Fruit fly (Drosophila melanogaster) whole organism, embryonic: Measurements from ENCODE around the gene Gmppb.

ENCODE experiments used
- Ada2b ChIP-seq: fragments of 200-800 bp; sonication (Bioruptor generic); IDR thresholded peaks from 2 replicates; pipeline ENCODE4 v1.3.6; 2022; ENCODE audit warnings: missing biosample characterization, missing genetic modification characterization
- Aef1 ChIP-seq: fragments of 200-800 bp; sonication (Bioruptor generic); IDR thresholded peaks from 3 replicates; pipeline ENCODE4 v1.3.6; 2022; ENCODE audit warnings: missing biosample characterization, missing genetic modification characterization
- Asciz ChIP-seq: fragments of 200-800 bp; sonication (Bioruptor generic); optimal IDR thresholded peaks from 2 replicates; lab custom pipeline; 2017; ENCODE audit warnings: missing biosample characterization, mild to moderate bottlenecking, missing genetic modification characterization, missing genetic modification reagents
- B-H1 ChIP-seq: fragments of 200-800 bp; sonication (Bioruptor generic); IDR thresholded peaks from 3 replicates; pipeline ENCODE4 v1.3.6; 2022; ENCODE audit warnings: missing biosample characterization, missing genetic modification characterization
- CG10267 ChIP-seq: fragments of 200-800 bp; sonication (Bioruptor generic); optimal IDR thresholded peaks from 2 replicates; lab custom pipeline; 2018; ENCODE audit warnings: missing biosample characterization, mild to moderate bottlenecking, missing genetic modification characterization, moderate library complexity
- CG11456 ChIP-seq: fragments of 200-800 bp; sonication (Bioruptor generic); IDR thresholded peaks from 3 replicates; pipeline ENCODE4 v1.3.6; 2022; ENCODE audit warnings: missing biosample characterization, missing genetic modification characterization
- CG12155 ChIP-seq: fragments of 200-800 bp; sonication (Bioruptor generic); optimal IDR thresholded peaks from 3 replicates; lab custom pipeline; 2016; ENCODE audit warnings: missing biosample characterization, missing genetic modification characterization
- CG13775 ChIP-seq: fragments of 200-800 bp; sonication (Bioruptor generic); optimal IDR thresholded peaks from 3 replicates; lab custom pipeline; 2017; ENCODE audit warnings: missing biosample characterization, mild to moderate bottlenecking, missing genetic modification characterization
- CG14710 ChIP-seq: fragments of 200-800 bp; sonication (Bioruptor generic); optimal IDR thresholded peaks from 3 replicates; lab custom pipeline; 2019; ENCODE audit warnings: missing biosample characterization, mild to moderate bottlenecking, missing genetic modification characterization, moderate library complexity
- CG15514 ChIP-seq: fragments of 200-800 bp; sonication (Bioruptor generic); optimal IDR thresholded peaks from 3 replicates; lab custom pipeline; 2017; ENCODE audit warnings: missing biosample characterization, missing genetic modification characterization, mild to moderate bottlenecking, moderate library complexity, missing genetic modification reagents
- CG1647 ChIP-seq: fragments of 200-800 bp; sonication (Bioruptor generic); optimal IDR thresholded peaks from 3 replicates; lab custom pipeline; 2016; ENCODE audit warnings: missing biosample characterization, missing genetic modification characterization
- CG17568 ChIP-seq: fragments of 200-800 bp; sonication (Bioruptor generic); optimal IDR thresholded peaks from 2 replicates; lab custom pipeline; 2018; ENCODE audit warnings: missing biosample characterization, mild to moderate bottlenecking, missing genetic modification characterization, moderate library complexity
- CG17612 ChIP-seq: fragments of 200-800 bp; sonication (Bioruptor generic); IDR thresholded peaks from 2 replicates; pipeline ENCODE4 v1.3.6; 2022; ENCODE audit warnings: missing biosample characterization, missing genetic modification characterization
- CG2202 ChIP-seq: fragments of 200-800 bp; sonication (Bioruptor generic); optimal IDR thresholded peaks from 2 replicates; lab custom pipeline; 2018; ENCODE audit warnings: missing biosample characterization, mild to moderate bottlenecking, missing genetic modification characterization
- CG34422 ChIP-seq: fragments of 200-800 bp; sonication (Bioruptor generic); IDR thresholded peaks from 3 replicates; pipeline ENCODE4 v1.3.6; 2022; ENCODE audit warnings: missing biosample characterization, missing genetic modification characterization
- CG4404 ChIP-seq: fragments of 200-800 bp; sonication (Bioruptor generic); IDR thresholded peaks from 2 replicates; pipeline ENCODE4 v1.3.6; 2022; ENCODE audit warnings: missing biosample characterization, missing genetic modification characterization
- CG6254 ChIP-seq: fragments of 200-800 bp; sonication (Bioruptor generic); optimal IDR thresholded peaks from 3 replicates; lab custom pipeline; 2017; ENCODE audit warnings: mild to moderate bottlenecking, missing biosample characterization, missing genetic modification reagents, missing genetic modification characterization
- CG6689 ChIP-seq: fragments of 200-800 bp; sonication (Bioruptor generic); IDR thresholded peaks from 2 replicates; pipeline ENCODE4 v1.3.6; 2022; ENCODE audit warnings: missing biosample characterization, missing genetic modification characterization
- CG7556 ChIP-seq: fragments of 200-800 bp; sonication (Bioruptor generic); optimal IDR thresholded peaks from 2 replicates; lab custom pipeline; 2017; ENCODE audit warnings: missing biosample characterization, mild to moderate bottlenecking, missing genetic modification characterization
- CG7987 ChIP-seq: fragments of 200-800 bp; sonication (Bioruptor generic); optimal IDR thresholded peaks from 2 replicates; lab custom pipeline; 2018; ENCODE audit warnings: missing biosample characterization, mild to moderate bottlenecking, missing genetic modification characterization, moderate library complexity
- CG8089 ChIP-seq: fragments of 200-800 bp; sonication (Bioruptor generic); optimal IDR thresholded peaks from 3 replicates; lab custom pipeline; 2016; ENCODE audit warnings: missing biosample characterization, missing genetic modification characterization
- CG8281 ChIP-seq: fragments of 200-800 bp; sonication (Bioruptor generic); optimal IDR thresholded peaks from 2 replicates; lab custom pipeline; 2018; ENCODE audit warnings: missing biosample characterization, mild to moderate bottlenecking, missing genetic modification characterization, moderate library complexity
- CG9817 ChIP-seq: fragments of 200-800 bp; sonication (Bioruptor generic); optimal IDR thresholded peaks from 2 replicates; lab custom pipeline; 2018; ENCODE audit warnings: missing biosample characterization, mild to moderate bottlenecking, missing genetic modification characterization, moderate library complexity
- CTCF ChIP-seq: fragments of 200-800 bp; sonication (Bioruptor generic); optimal IDR thresholded peaks from 2 replicates; lab custom pipeline; 2017; ENCODE audit warnings: missing biosample characterization, mild to moderate bottlenecking, missing genetic modification characterization, moderate library complexity
- CkIIα-i1 ChIP-seq: fragments of 200-800 bp; sonication (Bioruptor generic); IDR thresholded peaks from 2 replicates; pipeline ENCODE4 v1.3.6; 2022; ENCODE audit warnings: missing biosample characterization, missing genetic modification characterization
- Dek ChIP-seq: fragments of 200-800 bp; sonication (Bioruptor generic); optimal IDR thresholded peaks from 3 replicates; lab custom pipeline; 2019; ENCODE audit warnings: missing biosample characterization, mild to moderate bottlenecking, missing genetic modification characterization, moderate library complexity
- Dfd ChIP-seq, 2 experiments: fragments of >200 bp; optimal IDR thresholded peaks; 2 replicates each; lab custom pipeline; 2017; ENCODE audit warnings: missing biosample characterization in 2 of 2, missing genetic modification characterization in 2 of 2
- HmgZ ChIP-seq: fragments of 200-800 bp; sonication (Bioruptor generic); optimal IDR thresholded peaks from 2 replicates; lab custom pipeline; 2018; ENCODE audit warnings: missing biosample characterization, mild to moderate bottlenecking, missing genetic modification characterization
- Hsf ChIP-seq: fragments of 200-800 bp; sonication (Bioruptor generic); optimal IDR thresholded peaks from 3 replicates; lab custom pipeline; 2016; ENCODE audit warnings: missing biosample characterization, missing genetic modification characterization
- Med ChIP-seq: fragments of 200-800 bp; sonication (Bioruptor generic); peaks from one replicate; lab custom pipeline; 2016; ENCODE audit warnings: missing biosample characterization, missing genetic modification characterization, mild to moderate bottlenecking, inconsistent platforms, moderate library complexity
- Neu2 ChIP-seq: fragments of 200-800 bp; sonication (Bioruptor generic); optimal IDR thresholded peaks from 3 replicates; lab custom pipeline; 2016; ENCODE audit warnings: missing biosample characterization, missing genetic modification characterization, borderline replicate concordance
- Pdp1 ChIP-seq, 2 experiments: fragments of 200-800 bp; sonication (Bioruptor generic); optimal IDR thresholded peaks; 3 replicates each; lab custom pipeline; 2016; ENCODE audit warnings: missing biosample characterization in 2 of 2, missing genetic modification characterization in 2 of 2, mild to moderate bottlenecking in 1 of 2, moderate library complexity in 1 of 2
- Rx ChIP-seq: fragments of 200-800 bp; sonication (Bioruptor generic); IDR thresholded peaks from 2 replicates; pipeline ENCODE4 v1.3.6; 2022; ENCODE audit warnings: missing biosample characterization, missing genetic modification characterization
- Taf1 ChIP-seq: fragments of 200-800 bp; sonication (Bioruptor generic); IDR thresholded peaks from 2 replicates; pipeline ENCODE4 v1.3.6; 2022; ENCODE audit warnings: missing biosample characterization, missing genetic modification characterization
- Tbp ChIP-seq: fragments of >200 bp; optimal IDR thresholded peaks from 2 replicates; lab custom pipeline; 2018; ENCODE audit warnings: missing biosample characterization, missing genetic modification characterization
- ab ChIP-seq: fragments of 200-800 bp; sonication (Bioruptor generic); optimal IDR thresholded peaks from 2 replicates; lab custom pipeline; 2016; ENCODE audit warnings: missing biosample characterization, missing genetic modification characterization
- amos ChIP-seq: fragments of 200-800 bp; sonication (Bioruptor generic); IDR thresholded peaks from 2 replicates; pipeline ENCODE4 v1.3.6; 2022; ENCODE audit warnings: missing biosample characterization, missing genetic modification characterization; ENCODE audit not compliant: partially characterized antibody
- bbx ChIP-seq: fragments of 200-800 bp; sonication (Bioruptor generic); IDR thresholded peaks from 2 replicates; pipeline ENCODE4 v1.3.6; 2022; ENCODE audit warnings: missing biosample characterization, missing genetic modification characterization; ENCODE audit not compliant: partially characterized antibody
- bowl ChIP-seq: fragments of 200-800 bp; sonication (Bioruptor generic); IDR thresholded peaks from 2 replicates; pipeline ENCODE4 v1.3.6; 2022; ENCODE audit warnings: missing biosample characterization, missing genetic modification characterization
- br ChIP-seq: fragments of >200 bp; optimal IDR thresholded peaks from 2 replicates; lab custom pipeline; 2017
- cato ChIP-seq: fragments of 200-800 bp; sonication (Bioruptor generic); optimal IDR thresholded peaks from 2 replicates; lab custom pipeline; 2016; ENCODE audit warnings: missing biosample characterization, missing genetic modification characterization, borderline replicate concordance
- chif ChIP-seq, 2 experiments: fragments of 200-800 bp; sonication (Bioruptor generic); optimal IDR thresholded peaks; 3 replicates each; lab custom pipeline; 2016; ENCODE audit warnings: missing biosample characterization in 2 of 2, missing genetic modification characterization in 2 of 2
- dmrt99B ChIP-seq: fragments of 200-800 bp; sonication (Bioruptor generic); optimal IDR thresholded peaks from 2 replicates; lab custom pipeline; 2018; ENCODE audit warnings: missing biosample characterization, mild to moderate bottlenecking, missing genetic modification characterization, moderate library complexity
- gfzf ChIP-seq: fragments of 200-800 bp; sonication (Bioruptor generic); optimal IDR thresholded peaks from 2 replicates; lab custom pipeline; 2016; ENCODE audit warnings: missing biosample characterization, mild to moderate bottlenecking, missing genetic modification characterization, moderate library complexity
- ham ChIP-seq: fragments of 200-800 bp; sonication (Bioruptor generic); IDR thresholded peaks from 2 replicates; pipeline ENCODE4 v1.3.6; 2022; ENCODE audit warnings: missing biosample characterization, missing genetic modification characterization
- hth ChIP-seq: fragments of >200 bp; optimal IDR thresholded peaks from 2 replicates; lab custom pipeline; 2017; ENCODE audit warnings: inconsistent platforms
- ind ChIP-seq: fragments of 200-800 bp; sonication (Bioruptor generic); optimal IDR thresholded peaks from 3 replicates; lab custom pipeline; 2016; ENCODE audit warnings: missing biosample characterization, missing genetic modification characterization
- nau ChIP-seq: fragments of 200-800 bp; sonication (Bioruptor generic); optimal IDR thresholded peaks from 3 replicates; lab custom pipeline; 2017; ENCODE audit warnings: missing biosample characterization, mild to moderate bottlenecking, missing genetic modification characterization, missing genetic modification reagents
- org-1 ChIP-seq: fragments of 200-800 bp; sonication (Bioruptor generic); optimal IDR thresholded peaks from 2 replicates; lab custom pipeline; 2017; ENCODE audit warnings: missing biosample characterization, missing genetic modification characterization
- sim ChIP-seq: fragments of 200-800 bp; sonication (Bioruptor generic); IDR thresholded peaks from 2 replicates; pipeline ENCODE4 v1.3.6; 2022; ENCODE audit warnings: missing biosample characterization, missing genetic modification characterization
- slbo ChIP-seq: fragments of 200-800 bp; sonication (Bioruptor generic); IDR thresholded peaks from 2 replicates; pipeline ENCODE4 v1.3.6; 2022; ENCODE audit warnings: missing biosample characterization, missing genetic modification characterization
- slp2 ChIP-seq: fragments of 200-800 bp; sonication (Bioruptor generic); optimal IDR thresholded peaks from 2 replicates; lab custom pipeline; 2016; ENCODE audit warnings: missing biosample characterization, missing genetic modification characterization
- wdn ChIP-seq: fragments of 200-800 bp; sonication (Bioruptor generic); IDR thresholded peaks from 2 replicates; pipeline ENCODE4 v1.3.6; 2022; ENCODE audit warnings: missing biosample characterization, missing genetic modification characterization

The Gmppb gene

dm6 chr3R:4821098-4821605 lies 9.9 kb downstream of the Gmppb start, which contains the start of gene CG14657 (continued):
- TF ChIP-seq CG9817 (tag; lab: Kevin White, UChicago), result no peak
- TF ChIP-seq cato (GFP tag; lab: Kevin White, UChicago), result no peak
- no peak for TF ChIP-seq CG6254 (GFP tag; lab: Kevin White, UChicago)
- no peak for TF ChIP-seq CG17568 (GFP tag; lab: Kevin White, UChicago)
- TF ChIP-seq Med, result peak; percentile 77
- no peak for TF ChIP-seq Neu2 (GFP tag; lab: Kevin White, UChicago)
- no peak for TF ChIP-seq Hsf (GFP tag; lab: Kevin White, UChicago)
- TF ChIP-seq br (lab: Kevin White, UChicago), result no peak
- TF ChIP-seq HmgZ, result peak; percentile 79
- TF ChIP-seq Tbp, result no peak
- no peak for TF ChIP-seq ham (GFP tag; lab: Robert Waterston, UW)
- TF ChIP-seq CG13775 (GFP tag; lab: Kevin White, UChicago), result no peak
- no peak for TF ChIP-seq CkIIα-i1 (GFP tag; lab: Robert Waterston, UW)
- peak; percentile 96 for TF ChIP-seq bbx (GFP tag; lab: Robert Waterston, UW)
- no peak for TF ChIP-seq Asciz (GFP tag; lab: Kevin White, UChicago)
- TF ChIP-seq CG7556 (GFP tag; lab: Kevin White, UChicago), result no peak
- TF ChIP-seq amos (GFP tag; lab: Robert Waterston, UW), result peak; percentile 91
- TF ChIP-seq CG15514 (GFP tag; lab: Kevin White, UChicago), result peak; percentile 27
- peak; percentile 29 for TF ChIP-seq CG7987 (GFP tag; lab: Kevin White, UChicago)
- TF ChIP-seq Rx, result no peak
- TF ChIP-seq Dfd (GFP tag; optimal IDR thresholded peaks at IDR 0.05; lab: Kevin White, UChicago), result no peak
- TF ChIP-seq CG14710 (tag; lab: Kevin White, UChicago), result peak; percentile 49
- no peak for TF ChIP-seq Ada2b (GFP tag; lab: Robert Waterston, UW)
- no peak for TF ChIP-seq bowl
- TF ChIP-seq ab (GFP tag; lab: Kevin White, UChicago), result no peak
- TF ChIP-seq Taf1 (GFP tag; lab: Robert Waterston, UW), result no peak
- no peak for TF ChIP-seq CG17612
- TF ChIP-seq Aef1 (GFP tag; lab: Robert Waterston, UW), result no peak
- no peak for TF ChIP-seq CG2202 (tag; lab: Kevin White, UChicago)
- TF ChIP-seq CG10267 (tag; lab: Kevin White, UChicago), result peak; percentile 43
- no peak for TF ChIP-seq CG4404
- TF ChIP-seq Pdp1 (GFP tag; optimal IDR thresholded peaks at IDR 0.05; lab: Kevin White, UChicago), result peak in 1 of 2 experiments; percentile 50
- TF ChIP-seq CG1647, result no peak
- TF ChIP-seq hth (lab: Kevin White, UChicago), result no peak
- no peak for TF ChIP-seq CG8281 (tag; lab: Kevin White, UChicago)
- peak; percentile 76; the same call in 1 of the 3 replicates for TF ChIP-seq CG34422 (GFP tag; lab: Robert Waterston, UW)
- no peak for TF ChIP-seq wdn
- no peak for TF ChIP-seq CTCF (GFP tag; lab: Kevin White, UChicago)
- TF ChIP-seq CG8089 (GFP tag; lab: Kevin White, UChicago), result no peak
- TF ChIP-seq CG6689 (GFP tag; lab: Robert Waterston, UW), result no peak
- TF ChIP-seq Dek (tag; lab: Kevin White, UChicago), result no peak
- TF ChIP-seq CG11456 (GFP tag; lab: Robert Waterston, UW), result no peak
- no peak for TF ChIP-seq ind
- no peak for TF ChIP-seq org-1
- TF ChIP-seq slp2 (GFP tag; lab: Kevin White, UChicago), result no peak
- no peak for TF ChIP-seq B-H1 (GFP tag; lab: Robert Waterston, UW)
- TF ChIP-seq dmrt99B, result no peak
- no peak for TF ChIP-seq chif (GFP tag; optimal IDR thresholded peaks at IDR 0.05; lab: Kevin White, UChicago)
- peak; percentile 97 for TF ChIP-seq CG12155 (GFP tag; lab: Kevin White, UChicago)
- TF ChIP-seq sim (GFP tag; lab: Robert Waterston, UW), result no peak
- TF ChIP-seq nau, result no peak
- TF ChIP-seq slbo, result no peak
- peak; percentile 88 for TF ChIP-seq gfzf (GFP tag; lab: Kevin White, UChicago)
